Worm (Caenorhabditis elegans) whole organism, midembryonic: Measurements from ENCODE around the gene srh-92.

Experiments used
- T22C8.4 ChIP-seq: fragments of 200-800 bp; sonication (Bioruptor generic); IDR thresholded peaks from 2 replicates; pipeline ENCODE4 v1.3.6; 2022; ENCODE audit warnings: missing genetic modification characterization, missing compliant biosample characterization
- cog-1 ChIP-seq: sonication (generic microtip); optimal IDR thresholded peaks from 2 replicates; lab custom pipeline; 2016; ENCODE audit warnings: missing genetic modification characterization, missing compliant biosample characterization
- flt-1 ChIP-seq: fragments of 200-800 bp; sonication (Bioruptor generic); IDR thresholded peaks from 2 replicates; pipeline ENCODE4 v1.3.6; 2022; ENCODE audit warnings: missing genetic modification characterization, missing compliant biosample characterization
- klf-2 ChIP-seq: fragments of 200-800 bp; sonication (Bioruptor generic); conservative IDR thresholded peaks from 2 replicates; pipeline ENCODE4 v1.3.6; 2022; ENCODE audit warnings: missing genetic modification reagents, missing genetic modification characterization, missing compliant biosample characterization
- med-1 ChIP-seq: sonication (generic microtip); optimal IDR thresholded peaks from 2 replicates; lab custom pipeline; 2017; ENCODE audit warnings: missing genetic modification characterization, mild to moderate bottlenecking, missing compliant biosample characterization, antibody characterized with exemption, missing genetic modification reagents; ENCODE audit not compliant: insufficient read depth
- tab-1 ChIP-seq: fragments of 200-800 bp; sonication (Bioruptor generic); IDR thresholded peaks from 2 replicates; pipeline ENCODE4 v1.3.6; 2022; ENCODE audit warnings: missing genetic modification characterization, missing compliant biosample characterization
- ztf-23 ChIP-seq: fragments of 200-800 bp; sonication (Bioruptor generic); IDR thresholded peaks from 2 replicates; pipeline ENCODE4 v1.3.6; 2022; ENCODE audit warnings: missing genetic modification reagents, missing genetic modification characterization, missing compliant biosample characterization
- ztf-29 ChIP-seq: fragments of 200-800 bp; sonication (Bioruptor generic); IDR thresholded peaks from 2 replicates; pipeline ENCODE4 v1.3.6; 2022; ENCODE audit warnings: missing genetic modification reagents, missing genetic modification characterization, missing compliant biosample characterization

ce11 chrV:7431016-7431415, 29.8 kb downstream of the srh-92 start, which contains the start of gene srw-71:
- TF ChIP-seq tab-1 (GFP tag; lab: Robert Waterston, UW) (no peak), flt-1 (GFP tag; lab: Robert Waterston, UW) (no peak), cog-1 (tag; lab: Kevin White, UChicago) (no peak), ztf-23 (GFP tag; lab: Robert Waterston, UW) (no peak), T22C8.4 (GFP tag; lab: Robert Waterston, UW) (no peak), med-1 (GFP tag; lab: Kevin White, UChicago) (no peak), klf-2 (no peak), ztf-29 (no peak)
